Worm (Caenorhabditis elegans): ENCODE measurements around the gene C54E10.6.
"Not testable (repeated sequence)": the region's sequence is repeated elsewhere in the genome, so short reads cannot be mapped to it uniquely, and the experiment has no call there.

The C54E10.6 gene

ce11 chrV:18771804-18772386 lies 36.6 kb downstream of the C54E10.6 start:
- TF ChIP-seq elt-1 (tag; optimal IDR thresholded peaks at IDR 0.05) = no peak
- TF ChIP-seq nhr-21 (tag; optimal IDR thresholded peaks at IDR 0.05) = no peak
- no peak for TF ChIP-seq elt-3 (tag; optimal IDR thresholded peaks at IDR 0.05)
- TF ChIP-seq lin-39 (tag; optimal IDR thresholded peaks at IDR 0.05) = no peak
- no peak for TF ChIP-seq R02D3.7 (tag; optimal IDR thresholded peaks at IDR 0.05)
- TF ChIP-seq ZK546.5 (tag; optimal IDR thresholded peaks at IDR 0.05) = no peak
- no peak for TF ChIP-seq ceh-82 (tag; optimal IDR thresholded peaks at IDR 0.05)
- TF ChIP-seq peb-1 (tag; optimal IDR thresholded peaks at IDR 0.05) = no peak
- no peak for TF ChIP-seq sem-4 (tag; optimal IDR thresholded peaks at IDR 0.05)
- no peak for TF ChIP-seq unc-55 (GFP tag; optimal IDR thresholded peaks at IDR 0.05)
- TF ChIP-seq ama-1 (optimal IDR thresholded peaks at IDR 0.05) = no peak
- TF ChIP-seq ztf-1 (GFP tag; conservative IDR thresholded peaks at IDR 0.05) = no peak
- TF ChIP-seq F13H6.1 (tag; optimal IDR thresholded peaks at IDR 0.05) = no peak
- no peak for TF ChIP-seq nhr-12 (tag; optimal IDR thresholded peaks at IDR 0.05)
- no peak for TF ChIP-seq nhr-23 (tag; optimal IDR thresholded peaks at IDR 0.05)
- no peak for TF ChIP-seq skn-1 (tag; optimal IDR thresholded peaks at IDR 0.05)
- no peak for TF ChIP-seq sma-3 (GFP tag; optimal IDR thresholded peaks at IDR 0.05)

- TF ChIP-seq alr-1 (tag; optimal IDR thresholded peaks at IDR 0.05) (no peak), sma-3 (GFP tag; optimal IDR thresholded peaks at IDR 0.05) (no peak), lin-39 (tag; optimal IDR thresholded peaks at IDR 0.05) (no peak), snpc-4 (tag; optimal IDR thresholded peaks at IDR 0.05) (no peak), nhr-12 (tag; optimal IDR thresholded peaks at IDR 0.05) (no peak), R02D3.7 (tag; optimal IDR thresholded peaks at IDR 0.05) (no peak), ztf-4 (tag; optimal IDR thresholded peaks at IDR 0.05) (no peak), lin-13 (GFP tag; optimal IDR thresholded peaks at IDR 0.05) (no peak), nhr-237 (tag; optimal IDR thresholded peaks at IDR 0.05) (no peak), nhr-23 (tag; optimal IDR thresholded peaks at IDR 0.05) (no peak), lsy-2 (tag; optimal IDR thresholded peaks at IDR 0.05) (no peak), sem-4 (tag; optimal IDR thresholded peaks at IDR 0.05) (no peak), blmp-1 (tag; optimal IDR thresholded peaks at IDR 0.05; ENCODE audit: insufficient read depth) (no peak), nhr-10 (tag; optimal IDR thresholded peaks at IDR 0.05) (no peak), gmeb-1 (tag; optimal IDR thresholded peaks at IDR 0.05) (no peak), ceh-16 (tag; optimal IDR thresholded peaks at IDR 0.05) (no peak), zag-1 (tag; optimal IDR thresholded peaks at IDR 0.05) (no peak), elt-3 (tag; optimal IDR thresholded peaks at IDR 0.05) (no peak), F13H6.1 (tag; optimal IDR thresholded peaks at IDR 0.05) (no peak)
Measured at ce11 chrV:18771390-18771789, 37.1 kb downstream of the C54E10.6 start, which contains the start of gene clec-256. clec-256 (plus strand) TSS chrV:18771690.

DNA sequence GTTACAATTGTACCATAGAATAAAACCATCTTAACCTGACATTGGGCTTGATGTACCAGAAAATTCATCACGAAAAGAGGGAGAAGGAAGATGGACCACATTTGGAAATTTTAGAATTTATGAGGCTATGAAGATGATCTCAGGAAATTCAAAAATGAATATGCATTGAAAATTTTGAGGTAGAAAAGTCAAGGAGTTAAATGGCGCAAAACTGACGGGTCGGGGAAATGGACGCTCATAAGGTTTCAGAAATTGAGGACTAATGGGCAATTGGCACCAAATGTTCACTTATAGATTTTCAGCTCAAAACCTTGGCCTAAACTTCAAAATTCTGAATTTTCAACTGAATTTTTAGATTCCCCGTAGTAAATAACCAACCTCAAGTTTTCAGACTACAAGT lies 37.9 kb downstream of the C54E10.6 start, which contains the start of gene clec-255:
clec-255 (minus strand) TSS at position 101 of the 400 bp plus-strand sequence.
- TF ChIP-seq ZK546.5 (tag; optimal IDR thresholded peaks at IDR 0.05) (no peak), snpc-4 (tag; optimal IDR thresholded peaks at IDR 0.05) (no peak), ama-1 (optimal IDR thresholded peaks at IDR 0.05) (no peak), ceh-16 (tag; optimal IDR thresholded peaks at IDR 0.05) (no peak), gmeb-1 (tag; optimal IDR thresholded peaks at IDR 0.05) (no peak), F13H6.1 (tag; optimal IDR thresholded peaks at IDR 0.05) (no peak), nhr-23 (tag; optimal IDR thresholded peaks at IDR 0.05) (no peak), C34F6.9 (tag; optimal IDR thresholded peaks at IDR 0.05) (no peak), ztf-11 (tag; optimal IDR thresholded peaks at IDR 0.05) (no peak)

DNA sequence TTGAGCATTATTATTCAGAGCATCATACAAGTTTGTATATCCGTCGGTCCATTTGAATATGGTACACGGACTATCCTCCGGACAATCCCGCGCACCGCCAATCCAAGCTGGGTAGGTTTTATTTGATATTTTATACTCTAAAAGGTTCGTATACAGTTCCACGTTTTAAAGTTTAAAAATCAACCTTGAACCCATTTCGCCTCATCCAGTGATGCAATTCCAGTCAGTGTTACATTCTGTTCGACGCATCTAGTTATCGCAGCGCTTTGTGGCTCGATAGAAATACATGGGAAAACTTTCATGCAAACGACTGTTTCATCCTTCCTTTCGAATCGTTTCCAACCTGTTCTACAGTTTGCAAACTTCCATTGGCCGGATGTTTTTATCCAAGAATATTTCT lies 38.6 kb downstream of the C54E10.6 start:
- TF ChIP-seq ceh-16 (tag; optimal IDR thresholded peaks at IDR 0.05) = no peak
- TF ChIP-seq ztf-1 (GFP tag; conservative IDR thresholded peaks at IDR 0.05) = no peak
- TF ChIP-seq C34F6.9 (tag; optimal IDR thresholded peaks at IDR 0.05) = no peak
- no peak for TF ChIP-seq crh-2 (tag; optimal IDR thresholded peaks at IDR 0.05)

DNA sequence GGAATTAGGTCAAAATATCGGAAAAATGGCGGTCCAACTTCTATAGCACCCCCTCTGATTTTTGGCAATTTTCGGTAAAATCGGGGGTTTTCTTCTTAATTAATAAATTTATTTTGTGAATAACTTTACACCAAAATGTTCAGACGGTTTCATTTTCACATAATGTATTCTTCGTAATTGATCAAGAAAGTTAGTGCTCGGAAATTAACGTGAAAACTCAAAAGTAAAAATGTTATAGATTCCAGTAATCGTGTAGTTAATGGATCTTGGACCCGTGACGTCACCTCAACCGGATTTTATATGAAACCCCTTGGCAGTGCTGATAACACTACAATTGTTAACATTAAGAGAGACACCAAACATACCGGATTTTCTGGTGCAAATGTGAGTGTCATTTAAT lies 46.5 kb downstream of the C54E10.6 start, which contains the start of gene F11D11.22:
F11D11.22 (plus strand) TSS at position 301 of the 400 bp plus-strand sequence.
- TF ChIP-seq skn-1, F13H6.1, nhr-6 (tag; optimal IDR thresholded peaks at IDR 0.05): not testable (repeated sequence)

DNA sequence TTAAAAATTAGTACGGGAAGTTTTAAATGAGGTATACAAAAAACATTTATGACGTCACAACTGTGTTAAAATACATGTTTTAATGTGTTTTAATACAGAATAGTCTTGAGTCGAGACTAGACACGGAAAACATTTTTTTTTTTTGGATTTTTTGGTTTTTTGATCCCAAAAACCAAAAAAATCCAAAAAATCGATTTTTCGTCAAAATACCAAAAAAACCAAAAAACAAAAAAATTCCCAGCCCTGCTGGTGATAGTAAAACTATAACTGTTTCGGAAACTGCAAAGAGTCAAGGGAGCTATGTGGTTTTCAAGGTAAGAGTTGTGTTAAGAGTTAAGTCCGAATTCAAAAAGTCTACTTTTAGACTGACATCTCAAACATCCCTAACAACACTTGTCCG lies 47.5 kb downstream of the C54E10.6 start, which contains the start of gene F11D11.4:
F11D11.4 (plus strand) TSS at position 301 of the 400 bp plus-strand sequence.
- TF ChIP-seq nhr-237 (tag; optimal IDR thresholded peaks at IDR 0.05) = no peak
- TF ChIP-seq sem-4 (tag; optimal IDR thresholded peaks at IDR 0.05) = no peak
- TF ChIP-seq unc-39 (tag; optimal IDR thresholded peaks at IDR 0.05) = no peak
- TF ChIP-seq lin-11 (tag; optimal IDR thresholded peaks at IDR 0.05) = no peak
- no peak for TF ChIP-seq ZK546.5 (tag; optimal IDR thresholded peaks at IDR 0.05)
- TF ChIP-seq C34F6.9 (tag; optimal IDR thresholded peaks at IDR 0.05) = no peak
- no peak for TF ChIP-seq ztf-11 (tag; optimal IDR thresholded peaks at IDR 0.05)
- TF ChIP-seq peb-1 (tag; optimal IDR thresholded peaks at IDR 0.05) = no peak
- no peak for TF ChIP-seq gmeb-1 (tag; optimal IDR thresholded peaks at IDR 0.05)
- TF ChIP-seq nhr-10 (tag; optimal IDR thresholded peaks at IDR 0.05) = no peak
- TF ChIP-seq nhr-23 (tag; optimal IDR thresholded peaks at IDR 0.05) = no peak
- no peak for TF ChIP-seq nhr-25 (tag; optimal IDR thresholded peaks at IDR 0.05)
- no peak for TF ChIP-seq F13H6.1 (tag; optimal IDR thresholded peaks at IDR 0.05)
- TF ChIP-seq crh-2 (tag; optimal IDR thresholded peaks at IDR 0.05) = no peak
- TF ChIP-seq Y55F3AM.14 (GFP tag; optimal IDR thresholded peaks at IDR 0.05) = no peak
- no peak for TF ChIP-seq ceh-82 (tag; optimal IDR thresholded peaks at IDR 0.05)
- no peak for TF ChIP-seq ztf-1 (GFP tag; conservative IDR thresholded peaks at IDR 0.05)
- TF ChIP-seq unc-62 (GFP tag; optimal IDR thresholded peaks at IDR 0.05) = no peak
- TF ChIP-seq mab-5 (tag; optimal IDR thresholded peaks at IDR 0.05) = no peak
- no peak for TF ChIP-seq dmd-4 (tag; optimal IDR thresholded peaks at IDR 0.05)
